Worm (Caenorhabditis elegans) whole organism, L4/young adult: ENCODE measurements around the gene C06E8.5.

Source experiments
- W03F9.2 ChIP-seq: fragments of 150-350 bp; optimal IDR thresholded peaks from 2 replicates; lab custom pipeline; 2014; ENCODE audit warnings: missing biosample characterization, missing genetic modification characterization
- dao-5 ChIP-seq: sonication (generic microtip); optimal IDR thresholded peaks from 2 replicates; lab custom pipeline; 2016; ENCODE audit warnings: missing genotype, missing genetic modification characterization, moderate library complexity, missing compliant biosample characterization
- him-1 ChIP-seq: sonication (generic microtip); optimal IDR thresholded peaks from 2 replicates; lab custom pipeline; 2016; ENCODE audit warnings: missing genotype, missing genetic modification reagents, missing genetic modification characterization, missing compliant biosample characterization

- no peak for TF ChIP-seq him-1 (tag; lab: Kevin White, UChicago)
- TF ChIP-seq W03F9.2 (tag; lab: Kevin White, UChicago), result no peak
- no peak for TF ChIP-seq dao-5 (tag; lab: Kevin White, UChicago)
Observed at ce11 chrIII:6993179-6993578, 12.1 kb downstream of the C06E8.5 start.
